Worm (Caenorhabditis elegans) whole organism, mixed stage, embryonic: ENCODE results near the gene F26F2.10.

Experiments used
- M03D4.4 ChIP-seq: sonication (generic microtip); optimal IDR thresholded peaks from 2 replicates; lab custom pipeline; 2017; ENCODE audit warnings: mild to moderate bottlenecking, missing genetic modification characterization, missing compliant biosample characterization
- bed-3 ChIP-seq: fragments of 200-800 bp; sonication (Bioruptor generic); optimal IDR thresholded peaks from 3 replicates; lab custom pipeline; 2018; ENCODE audit warnings: mild to moderate bottlenecking, missing genetic modification characterization, moderate library complexity, missing compliant biosample characterization
- blmp-1 ChIP-seq: fragments of 150-350 bp; optimal IDR thresholded peaks from 2 replicates; lab custom pipeline; 2014; ENCODE audit warnings: missing biosample characterization, missing genetic modification characterization
- ceh-39 ChIP-seq: fragments of 150-350 bp; optimal IDR thresholded peaks from 2 replicates; lab custom pipeline; 2014; ENCODE audit warnings: missing biosample characterization, missing genetic modification characterization
- ceh-43 ChIP-seq: fragments of 200-800 bp; sonication (Bioruptor generic); optimal IDR thresholded peaks from 2 replicates; lab custom pipeline; 2018; ENCODE audit warnings: mild to moderate bottlenecking, missing genetic modification characterization, moderate library complexity, missing compliant biosample characterization
- ceh-83 ChIP-seq: fragments of 200-800 bp; sonication (Bioruptor generic); optimal IDR thresholded peaks from 2 replicates; lab custom pipeline; 2018; ENCODE audit warnings: mild to moderate bottlenecking, missing genetic modification characterization, missing compliant biosample characterization
- ces-1 ChIP-seq: fragments of 150-350 bp; optimal IDR thresholded peaks from 2 replicates; lab custom pipeline; 2014; ENCODE audit warnings: missing biosample characterization, missing genetic modification reagents, missing genetic modification characterization
- cnd-1 ChIP-seq: fragments of 200-800 bp; sonication (Bioruptor generic); optimal IDR thresholded peaks from 2 replicates; lab custom pipeline; 2018; ENCODE audit warnings: mild to moderate bottlenecking, missing genetic modification characterization, missing compliant biosample characterization
- drap-1 ChIP-seq: fragments of 200-800 bp; sonication (Bioruptor generic); optimal IDR thresholded peaks from 3 replicates; lab custom pipeline; 2018; ENCODE audit warnings: mild to moderate bottlenecking, missing genetic modification characterization, missing compliant biosample characterization
- elt-1 ChIP-seq: sonication (generic microtip); optimal IDR thresholded peaks from 2 replicates; lab custom pipeline; 2017; ENCODE audit warnings: missing genetic modification characterization, mild to moderate bottlenecking, missing compliant biosample characterization, antibody characterized with exemption, moderate library complexity, borderline replicate concordance; ENCODE audit not compliant: insufficient read depth
- elt-3 ChIP-seq: fragments of 150-350 bp; optimal IDR thresholded peaks from 2 replicates; lab custom pipeline; 2014; ENCODE audit warnings: missing biosample characterization, missing genetic modification characterization
- flh-1 ChIP-seq: fragments of 200-800 bp; sonication (Bioruptor generic); optimal IDR thresholded peaks from 2 replicates; lab custom pipeline; 2018; ENCODE audit warnings: mild to moderate bottlenecking, missing genetic modification characterization, moderate library complexity, missing compliant biosample characterization
- hlh-1 ChIP-seq: fragments of 150-350 bp; optimal IDR thresholded peaks from 2 replicates; lab custom pipeline; 2014; ENCODE audit warnings: missing biosample characterization, missing genetic modification reagents, missing genetic modification characterization
- lin-13 ChIP-seq: fragments of 150-350 bp; optimal IDR thresholded peaks from 2 replicates; lab custom pipeline; 2014; ENCODE audit warnings: missing biosample characterization, missing genetic modification characterization
- lin-32 ChIP-seq: fragments of 200-800 bp; sonication (Bioruptor generic); optimal IDR thresholded peaks from 2 replicates; lab custom pipeline; 2018; ENCODE audit warnings: mild to moderate bottlenecking, missing genetic modification characterization, missing compliant biosample characterization
- lsy-2 ChIP-seq: fragments of 150-350 bp; optimal IDR thresholded peaks from 2 replicates; lab custom pipeline; 2014; ENCODE audit warnings: missing biosample characterization, missing genetic modification characterization
- mab-5 ChIP-seq: fragments of 150-350 bp; optimal IDR thresholded peaks from 2 replicates; lab custom pipeline; 2014; ENCODE audit warnings: missing biosample characterization, missing genetic modification characterization
- mep-1 ChIP-seq: fragments of 150-350 bp; optimal IDR thresholded peaks from 2 replicates; lab custom pipeline; 2017; ENCODE audit warnings: missing biosample characterization, missing genetic modification reagents, missing genetic modification characterization, inconsistent platforms
- mls-2 ChIP-seq: sonication (generic microtip); optimal IDR thresholded peaks from 2 replicates; lab custom pipeline; 2016; ENCODE audit warnings: mild to moderate bottlenecking, missing genetic modification characterization, moderate library complexity, missing compliant biosample characterization
- nhr-12 ChIP-seq: fragments of 150-350 bp; optimal IDR thresholded peaks from 2 replicates; lab custom pipeline; 2014; ENCODE audit warnings: missing biosample characterization, missing genetic modification characterization
- nhr-2 ChIP-seq: fragments of 150-350 bp; optimal IDR thresholded peaks from 2 replicates; lab custom pipeline; 2014; ENCODE audit warnings: missing biosample characterization, missing genetic modification characterization
- nhr-237 ChIP-seq: fragments of 150-350 bp; optimal IDR thresholded peaks from 2 replicates; lab custom pipeline; 2014; ENCODE audit warnings: missing biosample characterization, missing genetic modification characterization
- nhr-28 ChIP-seq: fragments of 150-350 bp; optimal IDR thresholded peaks from 2 replicates; lab custom pipeline; 2014; ENCODE audit warnings: missing biosample characterization, missing genetic modification characterization
- nhr-76 ChIP-seq: sonication (generic microtip); optimal IDR thresholded peaks from 2 replicates; lab custom pipeline; 2017; ENCODE audit warnings: missing biosample characterization, missing genetic modification characterization
- pha-4 ChIP-seq: fragments of 150-350 bp; optimal IDR thresholded peaks from 2 replicates; lab custom pipeline; 2018; ENCODE audit warnings: missing biosample characterization, missing genetic modification reagents, missing genetic modification characterization
- sem-2 ChIP-seq: fragments of 200-800 bp; sonication (Bioruptor generic); optimal IDR thresholded peaks from 2 replicates; lab custom pipeline; 2018; ENCODE audit warnings: mild to moderate bottlenecking, missing genetic modification characterization, missing compliant biosample characterization
- snpc-4 ChIP-seq: fragments of 150-350 bp; optimal IDR thresholded peaks from 2 replicates; lab custom pipeline; 2014; ENCODE audit warnings: missing biosample characterization, missing genetic modification characterization
- sptf-1 ChIP-seq: sonication (generic microtip); optimal IDR thresholded peaks from 2 replicates; lab custom pipeline; 2017; ENCODE audit warnings: mild to moderate bottlenecking, missing genetic modification characterization, moderate library complexity, missing compliant biosample characterization
- tbx-8 ChIP-seq: fragments of 200-800 bp; sonication (Bioruptor generic); optimal IDR thresholded peaks from 2 replicates; lab custom pipeline; 2018; ENCODE audit warnings: mild to moderate bottlenecking, missing genetic modification characterization, moderate library complexity, missing compliant biosample characterization
- unc-120 ChIP-seq: sonication (generic microtip); optimal IDR thresholded peaks from 2 replicates; lab custom pipeline; 2017; ENCODE audit warnings: missing genetic modification characterization, missing compliant biosample characterization; ENCODE audit not compliant: poor library complexity, severe bottlenecking
- unc-39 ChIP-seq: fragments of 150-350 bp; optimal IDR thresholded peaks from 2 replicates; lab custom pipeline; 2014; ENCODE audit warnings: missing biosample characterization, missing genetic modification characterization
- unc-62 ChIP-seq: fragments of 150-350 bp; optimal IDR thresholded peaks from 2 replicates; lab custom pipeline; 2014; ENCODE audit warnings: missing biosample characterization, missing genetic modification reagents, missing genetic modification characterization
- zip-8 ChIP-seq: fragments of 150-350 bp; optimal IDR thresholded peaks from 2 replicates; lab custom pipeline; 2014; ENCODE audit warnings: missing biosample characterization, missing genetic modification characterization
- ztf-11 ChIP-seq: fragments of 150-350 bp; optimal IDR thresholded peaks from 2 replicates; lab custom pipeline; 2014; ENCODE audit warnings: missing biosample characterization, missing genetic modification characterization

F26F2.10 gene

DNA sequence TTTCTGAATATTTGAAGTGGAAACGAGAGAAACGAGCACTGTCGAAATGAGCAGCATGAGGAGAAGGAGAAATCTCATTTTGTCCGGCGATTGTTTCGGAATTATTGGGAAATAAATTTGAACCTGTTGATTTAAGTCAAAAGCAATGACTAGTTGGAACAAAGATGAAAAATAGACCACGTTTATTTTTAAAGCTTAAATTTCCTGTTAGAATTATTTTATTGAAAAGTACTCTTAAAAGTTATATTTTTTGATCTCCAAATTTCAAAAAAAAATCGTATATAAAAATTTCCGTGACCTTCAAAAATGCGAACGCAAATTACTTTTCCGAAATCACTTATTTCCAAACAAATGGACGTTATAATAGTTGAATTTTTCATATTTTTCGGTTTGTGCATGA lies 1.0 kb upstream of the F26F2.10 start, which contains the start of gene F26F2.11:
Gene F26F2.11, minus strand, starts transcription at position 101 of the 400 bp plus-strand sequence.
- TF ChIP-seq mep-1 (tag; lab: Kevin White, UChicago) (no peak), bed-3 (GFP tag; lab: Kevin White, UChicago) (no peak), M03D4.4 (tag; lab: Kevin White, UChicago) (no peak), lin-13 (no peak), nhr-2 (tag; lab: Kevin White, UChicago) (no peak), nhr-12 (no peak), ztf-11 (tag; lab: Kevin White, UChicago) (no peak), elt-1 (no peak), sptf-1 (tag; lab: Kevin White, UChicago) (no peak), unc-120 (tag; lab: Kevin White, UChicago) (no peak), mab-5 (no peak), mls-2 (no peak), snpc-4 (tag; lab: Kevin White, UChicago) (no peak), nhr-237 (tag; lab: Kevin White, UChicago) (no peak), lsy-2 (tag; lab: Kevin White, UChicago) (no peak), blmp-1 (no peak), drap-1 (GFP tag; lab: Kevin White, UChicago) (no peak), unc-62 (GFP tag; lab: Kevin White, UChicago) (no peak), ceh-43 (GFP tag; lab: Kevin White, UChicago) (no peak), ceh-39 (no peak)

DNA sequence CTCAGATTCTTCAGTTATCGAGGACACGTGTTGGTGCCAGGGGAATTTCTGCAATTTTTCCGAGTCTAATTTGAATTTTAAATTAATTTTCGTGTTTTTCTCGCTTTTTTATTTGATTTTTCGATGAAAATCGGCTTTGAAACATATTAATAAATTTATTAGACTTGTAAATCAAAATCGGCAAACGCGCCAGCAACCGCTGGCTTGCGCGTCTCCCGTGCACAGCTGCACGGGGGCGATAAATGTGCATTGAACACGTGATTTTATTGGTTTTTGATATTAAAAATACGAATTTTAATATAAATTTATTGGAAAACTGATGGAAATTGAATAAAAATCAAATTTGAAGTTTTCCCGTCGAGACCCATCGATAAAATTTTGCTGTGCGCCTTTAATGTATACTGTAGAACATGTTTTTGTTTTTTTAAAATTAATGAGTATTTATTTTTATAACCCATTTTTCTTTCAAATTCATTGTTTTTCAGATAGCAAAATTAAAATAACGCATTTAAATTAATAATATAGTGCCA lies 14.1 kb downstream of the F26F2.10 start, which contains the start of gene F26F2.7:
Gene F26F2.7, plus strand, starts transcription at position 480 of the 530 bp plus-strand sequence.
- TF ChIP-seq lin-13, result peak; percentile 70
- no peak for TF ChIP-seq nhr-76 (tag; lab: Kevin White, UChicago)
- no peak for TF ChIP-seq nhr-2 (tag; lab: Kevin White, UChicago)
- TF ChIP-seq cnd-1 (tag; lab: Kevin White, UChicago), result peak; percentile 48
- no peak for TF ChIP-seq blmp-1
- no peak for TF ChIP-seq unc-62 (GFP tag; lab: Kevin White, UChicago)
- TF ChIP-seq mls-2, result peak; percentile 67
- TF ChIP-seq hlh-1 (tag; lab: Kevin White, UChicago), result peak; percentile 23
- peak; percentile 61 for TF ChIP-seq ceh-83 (GFP tag; lab: Kevin White, UChicago)
- TF ChIP-seq lsy-2 (tag; lab: Kevin White, UChicago), result peak; percentile 57
- TF ChIP-seq mab-5, result peak; percentile 45
- TF ChIP-seq pha-4 (tag; lab: Kevin White, UChicago), result peak; percentile 23
- peak; percentile 77 for TF ChIP-seq ces-1 (GFP tag; lab: Kevin White, UChicago)
- no peak for TF ChIP-seq zip-8 (tag; lab: Kevin White, UChicago)
- TF ChIP-seq elt-3 (tag; lab: Kevin White, UChicago), result no peak
- TF ChIP-seq lin-32 (GFP tag; lab: Kevin White, UChicago), result peak; percentile 17
- no peak for TF ChIP-seq snpc-4 (tag; lab: Kevin White, UChicago)
- TF ChIP-seq M03D4.4 (tag; lab: Kevin White, UChicago), result peak; percentile 53
- no peak for TF ChIP-seq unc-39
- TF ChIP-seq ceh-43 (GFP tag; lab: Kevin White, UChicago), result peak; percentile 34
- no peak for TF ChIP-seq nhr-12
- no peak for TF ChIP-seq tbx-8
- peak; percentile 71 for TF ChIP-seq drap-1 (GFP tag; lab: Kevin White, UChicago)
- peak; percentile 74 for TF ChIP-seq mep-1 (tag; lab: Kevin White, UChicago)
- TF ChIP-seq sptf-1 (tag; lab: Kevin White, UChicago), result peak; percentile 95
- peak; percentile 12 for TF ChIP-seq ceh-39
- no peak for TF ChIP-seq ztf-11 (tag; lab: Kevin White, UChicago)
- TF ChIP-seq elt-1, result no peak
- no peak for TF ChIP-seq sem-2 (GFP tag; lab: Kevin White, UChicago)
- no peak for TF ChIP-seq unc-120 (tag; lab: Kevin White, UChicago)

DNA sequence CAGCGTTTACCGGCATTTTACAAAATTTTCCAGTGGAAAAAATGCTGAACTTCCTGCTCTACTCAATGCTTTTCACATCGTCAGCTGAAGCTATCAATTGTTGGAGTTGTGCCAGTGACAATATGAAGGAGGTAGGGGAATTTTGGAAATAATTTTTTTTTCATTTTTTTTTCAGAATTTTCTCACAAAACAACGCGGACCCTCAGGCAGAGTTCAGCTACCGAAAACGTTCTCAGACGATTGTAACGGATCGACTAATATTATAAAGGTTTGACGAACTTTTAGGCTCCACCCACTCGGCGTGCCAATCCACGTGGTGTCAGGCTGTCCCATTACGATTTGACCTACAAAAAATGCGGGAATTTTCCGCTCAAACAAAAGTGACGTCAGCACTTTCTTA lies 15.1 kb downstream of the F26F2.10 start, which contains the start of gene F26F2.8:
Gene F26F2.8, plus strand, starts transcription at position 13 of the 400 bp plus-strand sequence.
- no peak for TF ChIP-seq pha-4 (tag; lab: Kevin White, UChicago)
- no peak for TF ChIP-seq unc-120 (tag; lab: Kevin White, UChicago)
- no peak for TF ChIP-seq ces-1 (GFP tag; lab: Kevin White, UChicago)
- no peak for TF ChIP-seq ceh-83 (GFP tag; lab: Kevin White, UChicago)
- no peak for TF ChIP-seq hlh-1 (tag; lab: Kevin White, UChicago)
- no peak for TF ChIP-seq ceh-39

- TF ChIP-seq nhr-28 (tag; lab: Kevin White, UChicago) (no peak), mls-2 (no peak), hlh-1 (tag; lab: Kevin White, UChicago) (no peak), flh-1 (GFP tag; lab: Kevin White, UChicago) (no peak), nhr-2 (tag; lab: Kevin White, UChicago) (no peak), ztf-11 (tag; lab: Kevin White, UChicago) (no peak), unc-39 (no peak), tbx-8 (no peak), lin-32 (GFP tag; lab: Kevin White, UChicago) (no peak), unc-62 (GFP tag; lab: Kevin White, UChicago) (no peak), bed-3 (GFP tag; lab: Kevin White, UChicago) (no peak), ceh-43 (GFP tag; lab: Kevin White, UChicago) (no peak), elt-1 (no peak), pha-4 (tag; lab: Kevin White, UChicago) (no peak), mep-1 (tag; lab: Kevin White, UChicago) (no peak), nhr-12 (no peak), lin-13 (no peak)
These were observed 19.8 kb downstream of the F26F2.10 start for ce11 chrV:20574872-20575271.
